Fruit fly (Drosophila melanogaster): ENCODE measurements around the gene CG43394.

CG43394 gene

DNA sequence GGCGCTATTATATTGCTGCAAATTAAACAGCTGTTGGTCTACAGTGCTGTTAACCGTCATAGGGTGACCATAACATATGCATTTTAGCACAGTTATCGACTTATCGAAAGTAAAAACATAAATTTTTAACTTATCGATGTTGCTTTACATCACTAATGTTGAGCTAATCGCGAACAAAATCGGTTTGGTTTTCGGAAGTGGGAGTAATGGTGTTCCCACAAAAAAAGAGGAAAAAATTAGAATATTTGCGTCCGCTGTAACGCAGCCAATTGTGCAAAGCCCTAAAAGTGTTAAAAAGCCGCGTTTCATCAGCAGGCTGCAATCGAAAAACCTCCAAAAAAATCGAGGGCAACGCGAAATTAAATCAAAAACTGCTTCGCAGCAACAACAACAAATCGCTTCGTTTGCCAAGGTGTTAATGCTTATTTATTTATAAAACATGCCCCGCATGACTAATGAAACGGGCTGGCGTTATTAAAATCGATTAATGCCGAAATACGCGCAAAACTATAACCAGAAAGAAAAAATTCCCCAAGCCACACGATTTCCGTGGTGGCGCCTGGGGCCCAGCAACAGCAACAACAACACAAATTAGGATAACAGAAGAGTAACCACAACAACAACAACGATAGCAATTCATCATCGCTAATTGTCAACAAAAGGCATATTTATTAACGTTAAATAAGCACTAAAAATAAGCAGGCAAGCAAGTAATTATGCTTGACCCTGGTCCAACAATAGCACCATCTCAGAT, 18.5 kb upstream of the CG43394 start, which contains the start of the genes CG12375 and CG8668 (continued):
- TF ChIP-seq Max (GFP tag; optimal IDR thresholded peaks at IDR 0.05): no peak
- no peak for TF ChIP-seq CG4404 (GFP tag; IDR thresholded peaks at IDR 0.05)
- peak; percentile 76; the same call in 2 of the 3 replicates for TF ChIP-seq hb (GFP tag; IDR thresholded peaks at IDR 0.05; ENCODE audit: partially characterized antibody)
- peak; percentile 87 for TF ChIP-seq CG13287 (GFP tag; IDR thresholded peaks at IDR 0.05; ENCODE audit: partially characterized antibody)
- peak; percentile 59 for TF ChIP-seq exex (tag; optimal IDR thresholded peaks at IDR 0.05)
- peak; percentile 79 for TF ChIP-seq HLH4C (GFP tag; IDR thresholded peaks at IDR 0.05; ENCODE audit: partially characterized antibody)
- TF ChIP-seq CG42726 (GFP tag; IDR thresholded peaks at IDR 0.05; ENCODE audit: partially characterized antibody): peak; percentile 5; the same call in 1 of the 2 replicates
- TF ChIP-seq vvl (GFP tag; IDR thresholded peaks at IDR 0.05): peak; percentile 59; the same call in 1 of the 2 replicates
- no peak for TF ChIP-seq dpn (GFP tag; optimal IDR thresholded peaks at IDR 0.05)
- no peak for TF ChIP-seq CG10565 (GFP tag; optimal IDR thresholded peaks at IDR 0.05)
- TF ChIP-seq Dad (GFP tag; optimal IDR thresholded peaks at IDR 0.05): no peak
- peak; percentile 13 for TF ChIP-seq CG13296 (GFP tag; optimal IDR thresholded peaks at IDR 0.05)
- no peak for TF ChIP-seq CG9817 (tag; optimal IDR thresholded peaks at IDR 0.05)
- peak; percentile 93 for TF ChIP-seq CG2116 (GFP tag; optimal IDR thresholded peaks at IDR 0.05)
- no peak for TF ChIP-seq CG1832 (GFP tag; optimal IDR thresholded peaks at IDR 0.05)
- TF ChIP-seq dati (GFP tag; IDR thresholded peaks at IDR 0.05): no peak
- TF ChIP-seq Ets65A (GFP tag): no peak
- no peak for TF ChIP-seq CG6272 (GFP tag; IDR thresholded peaks at IDR 0.05)
- peak; percentile 28 for TF ChIP-seq CG13624 (GFP tag; optimal IDR thresholded peaks at IDR 0.05)
- TF ChIP-seq CG10431 (GFP tag; optimal IDR thresholded peaks at IDR 0.05): no peak
- TF ChIP-seq CG8924 (tag; optimal IDR thresholded peaks at IDR 0.05): peak; percentile 45
- TF ChIP-seq CG4730 (GFP tag; IDR thresholded peaks at IDR 0.05): no peak
- no peak for TF ChIP-seq Dfd (GFP tag; optimal IDR thresholded peaks at IDR 0.05)
- TF ChIP-seq HmgZ (tag; optimal IDR thresholded peaks at IDR 0.05): peak; percentile 8
- peak; percentile 22 for TF ChIP-seq lbe (GFP tag; optimal IDR thresholded peaks at IDR 0.05)
- TF ChIP-seq CG14710 (tag; optimal IDR thresholded peaks at IDR 0.05): peak; percentile 40
- peak; percentile 89 for TF ChIP-seq CG4360 (GFP tag; IDR thresholded peaks at IDR 0.05)
- TF ChIP-seq Lhr (GFP tag; optimal IDR thresholded peaks at IDR 0.05): no peak
- peak; percentile 22 for TF ChIP-seq gro (GFP tag; optimal IDR thresholded peaks at IDR 0.05)
- TF ChIP-seq vnd (GFP tag; IDR thresholded peaks at IDR 0.05; ENCODE audit: partially characterized antibody): peak; percentile 71
- TF ChIP-seq CG8089 (GFP tag; optimal IDR thresholded peaks at IDR 0.05): no peak
- TF ChIP-seq Blimp-1 (GFP tag; optimal IDR thresholded peaks at IDR 0.05): no peak
- TF ChIP-seq Scr (GFP tag; IDR thresholded peaks at IDR 0.05; ENCODE audit: partially characterized antibody): peak; percentile 79
- peak; percentile 80 for TF ChIP-seq BEAF-32 (GFP tag; optimal IDR thresholded peaks at IDR 0.05)
- TF ChIP-seq Fer2 (tag; optimal IDR thresholded peaks at IDR 0.05): no peak
- TF ChIP-seq fru (optimal IDR thresholded peaks at IDR 0.05): no peak
- no peak for TF ChIP-seq CG12744 (GFP tag; optimal IDR thresholded peaks at IDR 0.05)
- TF ChIP-seq CG10267 (tag; optimal IDR thresholded peaks at IDR 0.05): peak; percentile 37
- peak; percentile 80 for TF ChIP-seq Dll (GFP tag; IDR thresholded peaks at IDR 0.05; ENCODE audit: partially characterized antibody)
- 0 out of 4 replicates have a peak, but pooled peaks have one; percentile 37 for TF ChIP-seq chinmo (GFP tag; IDR thresholded peaks at IDR 0.05; ENCODE audit: partially characterized antibody)
- TF ChIP-seq Atf-2 (GFP tag; optimal IDR thresholded peaks at IDR 0.05): no peak
- TF ChIP-seq corto (GFP tag; optimal IDR thresholded peaks at IDR 0.05): peak; percentile 48
- TF ChIP-seq Dref (GFP tag; IDR thresholded peaks at IDR 0.05): peak; percentile 87
- TF ChIP-seq CG17186 (GFP tag; optimal IDR thresholded peaks at IDR 0.05): peak; percentile 18
- peak; percentile 3 for TF ChIP-seq nmo (GFP tag; optimal IDR thresholded peaks at IDR 0.05)
- TF ChIP-seq sna (GFP tag; IDR thresholded peaks at IDR 0.05; ENCODE audit: partially characterized antibody): peak; percentile 74; the same call in 1 of the 2 replicates
- TF ChIP-seq CG6765 (GFP tag; optimal IDR thresholded peaks at IDR 0.05): peak; percentile 61
- peak in 1 of 2 experiments; percentile 15 for TF ChIP-seq Eip74EF (GFP tag; optimal IDR thresholded peaks at IDR 0.05)

Data from whole organism, embryonic.